Fruit fly (Drosophila melanogaster) whole organism, embryonic: Measurements from ENCODE around the gene cl.

Source experiments
- Ada2b ChIP-seq: fragments of 200-800 bp; sonication (Bioruptor generic); IDR thresholded peaks from 2 replicates; pipeline ENCODE4 v1.3.6; 2022; ENCODE audit warnings: missing biosample characterization, missing genetic modification characterization
- Asciz ChIP-seq: fragments of 200-800 bp; sonication (Bioruptor generic); optimal IDR thresholded peaks from 2 replicates; lab custom pipeline; 2017; ENCODE audit warnings: missing biosample characterization, mild to moderate bottlenecking, missing genetic modification characterization, missing genetic modification reagents
- Awh ChIP-seq: fragments of 200-800 bp; sonication (Bioruptor generic); IDR thresholded peaks from 2 replicates; pipeline ENCODE4, ENCODE4 v1.3.6; 2022; ENCODE audit warnings: missing biosample characterization, missing genetic modification characterization
- CG10431 ChIP-seq: fragments of 200-800 bp; sonication (Bioruptor generic); optimal IDR thresholded peaks from 3 replicates; lab custom pipeline; 2018; ENCODE audit warnings: missing biosample characterization, mild to moderate bottlenecking, missing genetic modification characterization
- CG1233 ChIP-seq: fragments of 200-800 bp; sonication (Bioruptor generic); optimal IDR thresholded peaks from 4 replicates; lab custom pipeline; 2018; ENCODE audit warnings: missing biosample characterization, mild to moderate bottlenecking, missing genetic modification characterization
- CG16815 ChIP-seq: fragments of 200-800 bp; sonication (Bioruptor generic); optimal IDR thresholded peaks from 3 replicates; lab custom pipeline; 2017; ENCODE audit warnings: missing biosample characterization, mild to moderate bottlenecking, missing genetic modification characterization
- CG2875 ChIP-seq: fragments of 200-800 bp; sonication (Bioruptor generic); optimal IDR thresholded peaks from 2 replicates; lab custom pipeline; 2017; ENCODE audit warnings: missing biosample characterization, mild to moderate bottlenecking, missing genetic modification characterization, missing genetic modification reagents
- CG42726 ChIP-seq: fragments of 200-800 bp; sonication (Bioruptor generic); IDR thresholded peaks from 2 replicates; pipeline ENCODE4 v1.3.6; 2022; ENCODE audit warnings: missing biosample characterization, missing genetic modification characterization; ENCODE audit not compliant: partially characterized antibody
- CG43689 ChIP-seq: fragments of 200-800 bp; sonication (Bioruptor generic); IDR thresholded peaks from 2 replicates; pipeline ENCODE4 v1.3.6; 2022; ENCODE audit warnings: missing biosample characterization, missing genetic modification characterization
- CG4730 ChIP-seq: fragments of 200-800 bp; sonication (Bioruptor generic); IDR thresholded peaks from 2 replicates; pipeline ENCODE4 v1.3.6; 2022; ENCODE audit warnings: missing biosample characterization, missing genetic modification characterization
- CG5245 ChIP-seq: fragments of 200-800 bp; sonication (Bioruptor generic); optimal IDR thresholded peaks from 3 replicates; lab custom pipeline; 2016; ENCODE audit warnings: missing biosample characterization, missing genetic modification characterization
- CG7786 ChIP-seq: fragments of 200-800 bp; sonication (Bioruptor generic); optimal IDR thresholded peaks from 2 replicates; lab custom pipeline; 2016; ENCODE audit warnings: missing biosample characterization, missing genetic modification characterization
- CG8924 ChIP-seq: fragments of 200-800 bp; optimal IDR thresholded peaks from 3 replicates; lab custom pipeline; 2019; ENCODE audit warnings: missing biosample characterization, mild to moderate bottlenecking, missing genetic modification characterization, moderate library complexity
- Doc2 ChIP-seq: fragments of 200-800 bp; sonication (Bioruptor generic); IDR thresholded peaks from 2 replicates; pipeline ENCODE4 v1.3.6; 2022; ENCODE audit warnings: missing biosample characterization, missing genetic modification characterization
- Dref ChIP-seq: fragments of 200-800 bp; sonication (Bioruptor generic); IDR thresholded peaks from 2 replicates; pipeline ENCODE4 v1.3.6; 2022; ENCODE audit warnings: missing biosample characterization, missing genetic modification characterization
- ERR ChIP-seq: fragments of 200-800 bp; sonication (Bioruptor generic); optimal IDR thresholded peaks from 2 replicates; lab custom pipeline; 2016; ENCODE audit warnings: missing biosample characterization, missing genetic modification characterization
- Ets97D ChIP-seq: fragments of 200-800 bp; sonication (Bioruptor generic); optimal IDR thresholded peaks from 3 replicates; lab custom pipeline; 2016; ENCODE audit warnings: missing biosample characterization, missing genetic modification characterization
- MBD-R2 ChIP-seq: fragments of 200-800 bp; sonication (Bioruptor generic); IDR thresholded peaks from 2 replicates; pipeline ENCODE4 v1.3.6; 2022; ENCODE audit warnings: missing biosample characterization, missing genetic modification characterization
- Mes4 ChIP-seq: fragments of 200-800 bp; sonication (Bioruptor generic); optimal IDR thresholded peaks from 2 replicates; lab custom pipeline; 2016; ENCODE audit warnings: missing biosample characterization, missing genetic modification characterization
- Myb ChIP-seq: fragments of 200-800 bp; sonication (Bioruptor generic); optimal IDR thresholded peaks from 2 replicates; lab custom pipeline; 2016; ENCODE audit warnings: missing biosample characterization, missing genetic modification characterization
- Taf1 ChIP-seq: fragments of 200-800 bp; sonication (Bioruptor generic); IDR thresholded peaks from 2 replicates; pipeline ENCODE4 v1.3.6; 2022; ENCODE audit warnings: missing biosample characterization, missing genetic modification characterization
- Trl ChIP-seq, 3 experiments: fragments of >200 bp in 2 of 3; fragments of 200-800 bp in 1 of 3; sonication (Bioruptor generic) in 1 of 3; optimal IDR thresholded peaks; 2 replicates in 1 of 3; 3 replicates in 2 of 3; lab custom pipeline; 2016 to 2017; ENCODE audit warnings: missing biosample characterization in 1 of 3, missing genetic modification characterization in 1 of 3
- bab2 ChIP-seq: fragments of 200-800 bp; sonication (Bioruptor generic); optimal IDR thresholded peaks from 2 replicates; lab custom pipeline; 2016; ENCODE audit warnings: missing biosample characterization, missing genetic modification characterization
- cas ChIP-seq: fragments of 200-800 bp; sonication (Bioruptor generic); IDR thresholded peaks from 2 replicates; pipeline ENCODE4 v1.3.6; 2022; ENCODE audit warnings: missing biosample characterization, missing genetic modification characterization
- esg ChIP-seq: fragments of 200-800 bp; sonication (Bioruptor generic); conservative IDR thresholded peaks from 2 replicates; pipeline ENCODE4 v1.3.6; 2022; ENCODE audit warnings: missing biosample characterization, missing genetic modification characterization
- eyg ChIP-seq: fragments of 200-800 bp; sonication (Bioruptor generic); optimal IDR thresholded peaks from 3 replicates; lab custom pipeline; 2016; ENCODE audit warnings: missing biosample characterization, missing genetic modification characterization
- gro ChIP-seq: fragments of 200-800 bp; sonication (Bioruptor generic); optimal IDR thresholded peaks from 2 replicates; lab custom pipeline; 2016; ENCODE audit warnings: missing biosample characterization, missing genetic modification characterization
- gsb ChIP-seq: fragments of 200-800 bp; sonication (Bioruptor generic); IDR thresholded peaks from 2 replicates; pipeline ENCODE4 v1.3.6; 2022; ENCODE audit warnings: missing biosample characterization, missing genetic modification characterization
- gt ChIP-seq: fragments of 200-800 bp; sonication (Bioruptor generic); IDR thresholded peaks from 2 replicates; pipeline ENCODE4 v1.3.6; 2022; ENCODE audit warnings: missing biosample characterization, missing genetic modification characterization
- hkb ChIP-seq, 2 experiments: fragments of 200-800 bp in 1 of 2; fragments of >200 bp in 1 of 2; sonication (Bioruptor generic) in 1 of 2; IDR thresholded peaks in 1 of 2; optimal IDR thresholded peaks in 1 of 2; 2 replicates each; pipeline versions ENCODE4 v1.3.6 to Lab custom; 2017 to 2022; ENCODE audit warnings: missing biosample characterization in 1 of 2, missing genetic modification characterization in 1 of 2
- inv ChIP-seq: fragments of 200-800 bp; sonication (Bioruptor generic); IDR thresholded peaks from 2 replicates; pipeline ENCODE4 v1.3.6; 2022; ENCODE audit warnings: missing biosample characterization, missing genetic modification characterization; ENCODE audit not compliant: partially characterized antibody
- jing ChIP-seq: fragments of 200-800 bp; sonication (Bioruptor generic); optimal IDR thresholded peaks from 2 replicates; lab custom pipeline; 2018; ENCODE audit warnings: missing biosample characterization, mild to moderate bottlenecking, missing genetic modification characterization
- lab ChIP-seq: fragments of 200-800 bp; sonication (Bioruptor generic); optimal IDR thresholded peaks from 3 replicates; lab custom pipeline; 2017; ENCODE audit warnings: missing biosample characterization, missing genetic modification characterization, mild to moderate bottlenecking, moderate library complexity, missing genetic modification reagents
- lbe ChIP-seq: fragments of 200-800 bp; sonication (Bioruptor generic); optimal IDR thresholded peaks from 2 replicates; lab custom pipeline; 2016; ENCODE audit warnings: missing biosample characterization, mild to moderate bottlenecking, missing genetic modification characterization
- mld ChIP-seq: fragments of 200-800 bp; sonication (Bioruptor generic); IDR thresholded peaks from 3 replicates; pipeline ENCODE4 v1.3.6; 2022; ENCODE audit warnings: missing biosample characterization, missing genetic modification characterization; ENCODE audit not compliant: partially characterized antibody
- nmo ChIP-seq: fragments of 200-800 bp; sonication (Bioruptor generic); optimal IDR thresholded peaks from 2 replicates; lab custom pipeline; 2018; ENCODE audit warnings: missing biosample characterization, mild to moderate bottlenecking, missing genetic modification characterization, moderate library complexity
- nom ChIP-seq: fragments of 200-800 bp; sonication (Bioruptor generic); optimal IDR thresholded peaks from 2 replicates; lab custom pipeline; 2017; ENCODE audit warnings: missing biosample characterization, missing genetic modification characterization, mild to moderate bottlenecking, moderate library complexity, missing genetic modification reagents
- odd ChIP-seq: fragments of 200-800 bp; sonication (Bioruptor generic); optimal IDR thresholded peaks from 2 replicates; lab custom pipeline; 2017; ENCODE audit warnings: missing biosample characterization, mild to moderate bottlenecking, missing genetic modification characterization
- prd ChIP-seq, 3 experiments: fragments of >200 bp in 2 of 3; fragments of 200-800 bp in 1 of 3; sonication (Bioruptor generic) in 1 of 3; optimal IDR thresholded peaks in 2 of 3; IDR thresholded peaks in 1 of 3; 2 replicates in 2 of 3; 3 replicates in 1 of 3; pipeline versions ENCODE4 v1.3.6 to Lab custom; 2017 to 2022; ENCODE audit warnings: missing biosample characterization in 1 of 3, missing genetic modification characterization in 1 of 3
- schlank ChIP-seq: fragments of 200-800 bp; sonication (Bioruptor generic); optimal IDR thresholded peaks from 2 replicates; lab custom pipeline; 2018; ENCODE audit warnings: missing biosample characterization, mild to moderate bottlenecking, missing genetic modification characterization
- sens-2 ChIP-seq: fragments of 200-800 bp; sonication (Bioruptor generic); IDR thresholded peaks from 2 replicates; pipeline ENCODE4 v1.3.6; 2022; ENCODE audit warnings: missing biosample characterization, missing genetic modification characterization
- sisA ChIP-seq: fragments of 200-800 bp; sonication (Bioruptor generic); IDR thresholded peaks from 2 replicates; pipeline ENCODE4 v1.3.6; 2022; ENCODE audit warnings: missing biosample characterization, missing genetic modification characterization
- tll ChIP-seq, 2 experiments: fragments of 200-800 bp in 1 of 2; fragments of >200 bp in 1 of 2; sonication (Bioruptor generic) in 1 of 2; optimal IDR thresholded peaks; 2 replicates each; lab custom pipeline; 2017 to 2019; ENCODE audit warnings: missing biosample characterization in 2 of 2, missing genetic modification characterization in 2 of 2, mild to moderate bottlenecking in 1 of 2, moderate library complexity in 1 of 2
- toy ChIP-seq: fragments of 200-800 bp; sonication (Bioruptor generic); IDR thresholded peaks from 2 replicates; pipeline ENCODE4 v1.3.6; 2022; ENCODE audit warnings: missing biosample characterization, missing genetic modification characterization
- tx ChIP-seq: fragments of 200-800 bp; sonication (Bioruptor generic); optimal IDR thresholded peaks from 2 replicates; lab custom pipeline; 2016; ENCODE audit warnings: missing biosample characterization, missing genetic modification characterization
- wdn ChIP-seq: fragments of 200-800 bp; sonication (Bioruptor generic); IDR thresholded peaks from 2 replicates; pipeline ENCODE4 v1.3.6; 2022; ENCODE audit warnings: missing biosample characterization, missing genetic modification characterization
- wek ChIP-seq: fragments of 200-800 bp; sonication (Bioruptor generic); optimal IDR thresholded peaks from 3 replicates; lab custom pipeline; 2018; ENCODE audit warnings: missing biosample characterization, mild to moderate bottlenecking, missing genetic modification characterization, moderate library complexity
- yki ChIP-seq: fragments of >200 bp; optimal IDR thresholded peaks from 3 replicates; lab custom pipeline; 2018

cl gene

dm6 chr2L:5546518-5547287 is 26.8 kb downstream of the cl start, which contains the start of gene Oscillin (continued):
- TF ChIP-seq CG8924 (tag; lab: Kevin White, UChicago): peak; percentile 84
- no peak for TF ChIP-seq schlank (tag; lab: Kevin White, UChicago)
- peak; percentile 48 for TF ChIP-seq tx (GFP tag; lab: Kevin White, UChicago)
- TF ChIP-seq MBD-R2 (GFP tag; lab: Robert Waterston, UW): peak; percentile 45; the same call in 1 of the 2 replicates
- TF ChIP-seq Awh (GFP tag; lab: Robert Waterston, UW): peak; percentile 91
- peak; percentile 66 for TF ChIP-seq gsb (GFP tag; lab: Robert Waterston, UW)
- TF ChIP-seq Ets97D (GFP tag; lab: Kevin White, UChicago): no peak
- peak; percentile 14 for TF ChIP-seq gro
- no peak for TF ChIP-seq prd (optimal IDR thresholded peaks at IDR 0.05; lab: Kevin White, UChicago)
- TF ChIP-seq prd (GFP tag; IDR thresholded peaks at IDR 0.05; lab: Robert Waterston, UW): peak; percentile 79
- no peak for TF ChIP-seq CG43689 (GFP tag; lab: Robert Waterston, UW)
- peak; percentile 76 for TF ChIP-seq odd (GFP tag; lab: Kevin White, UChicago)
- TF ChIP-seq tll (GFP tag; optimal IDR thresholded peaks at IDR 0.05; lab: Kevin White, UChicago): no peak
- TF ChIP-seq esg (GFP tag; lab: Robert Waterston, UW): peak; percentile 66
- peak; percentile 70 for TF ChIP-seq Taf1 (GFP tag; lab: Robert Waterston, UW)
- TF ChIP-seq gt (GFP tag; lab: Robert Waterston, UW): no peak
- TF ChIP-seq nom (GFP tag; lab: Kevin White, UChicago): peak; percentile 47
- 0 out of 2 replicates have a peak, but pooled peaks have one; percentile 40 for TF ChIP-seq wdn (GFP tag; lab: Robert Waterston, UW)
- no peak for TF ChIP-seq yki (lab: Kevin White, UChicago)
- no peak for TF ChIP-seq wek (GFP tag; lab: Kevin White, UChicago)
- TF ChIP-seq lab (GFP tag; lab: Kevin White, UChicago): peak; percentile 88
- no peak for TF ChIP-seq Doc2 (GFP tag; lab: Robert Waterston, UW)
- TF ChIP-seq mld (GFP tag; lab: Robert Waterston, UW): peak; percentile 88
- no peak for TF ChIP-seq eyg (GFP tag; lab: Kevin White, UChicago)
- peak; percentile 18 for TF ChIP-seq CG16815 (GFP tag; lab: Kevin White, UChicago)
- TF ChIP-seq CG7786 (GFP tag; lab: Kevin White, UChicago): no peak
- peak; percentile 64 for TF ChIP-seq lbe (GFP tag; lab: Kevin White, UChicago)
- peak; percentile 73 for TF ChIP-seq Ada2b (GFP tag; lab: Robert Waterston, UW)
- TF ChIP-seq toy: 0 out of 2 replicates have a peak, but pooled peaks have one; percentile 38
- TF ChIP-seq Dref (GFP tag; lab: Robert Waterston, UW): no peak
- TF ChIP-seq CG2875 (GFP tag; lab: Kevin White, UChicago): peak; percentile 77
- no peak for TF ChIP-seq Myb (GFP tag; lab: Kevin White, UChicago)
- TF ChIP-seq CG5245: peak; percentile 67
- TF ChIP-seq cas (GFP tag; lab: Robert Waterston, UW): peak; percentile 36; the same call in 1 of the 2 replicates
- peak; percentile 77 for TF ChIP-seq CG10431
- peak; percentile 86 for TF ChIP-seq Asciz (GFP tag; lab: Kevin White, UChicago)
- peak; percentile 43 for TF ChIP-seq ERR (GFP tag; lab: Kevin White, UChicago)
- TF ChIP-seq hkb (optimal IDR thresholded peaks at IDR 0.05; lab: Kevin White, UChicago): no peak
- TF ChIP-seq hkb (GFP tag; IDR thresholded peaks at IDR 0.05; lab: Robert Waterston, UW): peak; percentile 89
- TF ChIP-seq nmo (GFP tag; lab: Kevin White, UChicago): peak; percentile 93
- peak; percentile 80 for TF ChIP-seq CG1233 (GFP tag; lab: Kevin White, UChicago)
- no peak for TF ChIP-seq jing (GFP tag; lab: Kevin White, UChicago)
- TF ChIP-seq bab2 (GFP tag; lab: Kevin White, UChicago): peak; percentile 59
- TF ChIP-seq sens-2: no peak
- TF ChIP-seq sisA (GFP tag; lab: Robert Waterston, UW): peak; percentile 73; the same call in 1 of the 2 replicates
- peak; percentile 69 for TF ChIP-seq CG4730
- TF ChIP-seq Trl (optimal IDR thresholded peaks at IDR 0.05; lab: Kevin White, UChicago): peak; percentile 54 to 55
- TF ChIP-seq Trl (GFP tag; optimal IDR thresholded peaks at IDR 0.05; lab: Kevin White, UChicago): peak; percentile 36
- no peak for TF ChIP-seq CG42726 (GFP tag; lab: Robert Waterston, UW)
- TF ChIP-seq Mes4 (GFP tag; lab: Kevin White, UChicago): peak; percentile 38
- peak; percentile 32; the same call in 1 of the 2 replicates for TF ChIP-seq inv
